Worm (Caenorhabditis elegans): ENCODE data around the gene srbc-12.

DNA sequence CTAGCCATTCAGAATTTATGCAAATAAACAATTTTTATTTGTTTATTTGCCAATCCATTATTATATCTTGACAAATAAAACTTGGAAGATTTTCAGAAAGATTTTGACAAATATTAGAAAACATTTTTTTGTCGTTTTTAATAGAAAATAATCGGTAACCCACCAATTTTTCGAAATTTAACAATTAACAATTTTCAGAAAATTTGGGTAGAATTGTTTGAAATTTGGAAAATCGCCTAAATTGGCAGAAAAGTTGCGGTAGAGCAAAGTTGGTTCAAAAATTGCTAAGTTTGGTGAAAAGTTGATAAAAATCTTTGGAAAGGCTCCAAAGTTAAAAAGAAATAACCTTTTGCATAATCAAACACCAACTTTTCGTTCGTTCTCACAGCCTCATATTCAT, 41.4 kb upstream of the srbc-12 start:
- TF ChIP-seq ama-1 (optimal IDR thresholded peaks at IDR 0.05) (no peak), tbx-37 (GFP tag; conservative IDR thresholded peaks at IDR 0.05) (no peak), ceh-36 (tag; optimal IDR thresholded peaks at IDR 0.05) (no peak), scrt-1 (GFP tag; IDR thresholded peaks at IDR 0.05) (no peak), hmbx-1 (tag; optimal IDR thresholded peaks at IDR 0.05) (no peak), aly-1 (tag; optimal IDR thresholded peaks at IDR 0.05) (no peak), sea-1 (GFP tag; conservative IDR thresholded peaks at IDR 0.05) (no peak), ets-7 (tag; optimal IDR thresholded peaks at IDR 0.05) (no peak), hnd-1 (tag; optimal IDR thresholded peaks at IDR 0.05) (no peak), flt-1 (GFP tag; IDR thresholded peaks at IDR 0.05) (no peak), B0310.2 (tag; optimal IDR thresholded peaks at IDR 0.05) (no peak), hmg-4 (GFP tag; optimal IDR thresholded peaks at IDR 0.05) (no peak), F13C5.2 (tag; optimal IDR thresholded peaks at IDR 0.05) (no peak)

Data from whole organism, early embryonic.